Fruit fly (Drosophila melanogaster) whole organism, prepupa: Measurements from ENCODE around the gene RpL37-1.
A peak's percentile ranks its signal among the peaks of the same experiment; 100 is the strongest.

ENCODE experiments used
- Blimp-1 ChIP-seq: fragments of 200-800 bp; sonication (Bioruptor generic); optimal IDR thresholded peaks from 3 replicates; lab custom pipeline; 2017; ENCODE audit warnings: missing biosample characterization, missing genetic modification characterization, mild to moderate bottlenecking, moderate library complexity, missing genetic modification reagents
- CG11762 ChIP-seq: fragments of 200-800 bp; sonication (Bioruptor generic); optimal IDR thresholded peaks from 3 replicates; lab custom pipeline; 2016; ENCODE audit warnings: missing biosample characterization, missing genetic modification characterization; ENCODE audit not compliant: insufficient read depth
- CG11902 ChIP-seq: fragments of 200-800 bp; sonication (Bioruptor generic); optimal IDR thresholded peaks from 3 replicates; lab custom pipeline; 2016; ENCODE audit warnings: missing biosample characterization, missing genetic modification characterization
- CG15336 ChIP-seq: fragments of 200-800 bp; sonication (Bioruptor generic); IDR thresholded peaks from 2 replicates; pipeline ENCODE4 v1.3.6; 2022; ENCODE audit warnings: missing biosample characterization, missing genetic modification characterization
- CG32006 ChIP-seq: fragments of 200-800 bp; sonication (Bioruptor generic); optimal IDR thresholded peaks from 3 replicates; lab custom pipeline; 2017; ENCODE audit warnings: missing biosample characterization, mild to moderate bottlenecking, missing genetic modification characterization
- CG34406 ChIP-seq: fragments of 200-800 bp; sonication (Bioruptor generic); optimal IDR thresholded peaks from 3 replicates; lab custom pipeline; 2016; ENCODE audit warnings: missing biosample characterization, missing genetic modification characterization
- CG3919 ChIP-seq: fragments of 200-800 bp; sonication (Bioruptor generic); optimal IDR thresholded peaks from 3 replicates; lab custom pipeline; 2016; ENCODE audit warnings: missing biosample characterization, missing genetic modification characterization
- CG4318 ChIP-seq: fragments of 200-800 bp; sonication (Bioruptor generic); optimal IDR thresholded peaks from 3 replicates; lab custom pipeline; 2017; ENCODE audit warnings: missing biosample characterization, mild to moderate bottlenecking, missing genetic modification characterization
- CG6276 ChIP-seq: fragments of 200-800 bp; sonication (Bioruptor generic); optimal IDR thresholded peaks from 2 replicates; lab custom pipeline; 2017; ENCODE audit warnings: missing biosample characterization, mild to moderate bottlenecking, missing genetic modification characterization
- CG6792 ChIP-seq: fragments of 200-800 bp; sonication (Bioruptor generic); optimal IDR thresholded peaks from 3 replicates; lab custom pipeline; 2016; ENCODE audit warnings: missing biosample characterization, missing genetic modification characterization
- CG6808 ChIP-seq: fragments of 200-800 bp; sonication (Bioruptor generic); optimal IDR thresholded peaks from 3 replicates; lab custom pipeline; 2017; ENCODE audit warnings: missing biosample characterization, missing genetic modification characterization, mild to moderate bottlenecking, moderate library complexity, missing genetic modification reagents
- CG6854 ChIP-seq: fragments of 200-800 bp; sonication (Bioruptor generic); optimal IDR thresholded peaks from 2 replicates; lab custom pipeline; 2017; ENCODE audit warnings: missing biosample characterization, mild to moderate bottlenecking, missing genetic modification characterization
- CG7368 ChIP-seq: fragments of 200-800 bp; sonication (Bioruptor generic); optimal IDR thresholded peaks from 3 replicates; lab custom pipeline; 2016; ENCODE audit warnings: missing biosample characterization, missing genetic modification characterization
- CG8119 ChIP-seq: fragments of 200-800 bp; sonication (Bioruptor generic); IDR thresholded peaks from 3 replicates; pipeline ENCODE4 v1.3.6; 2022; ENCODE audit warnings: missing biosample characterization, missing genetic modification characterization
- Eip75B ChIP-seq: fragments of 200-800 bp; sonication (Bioruptor generic); optimal IDR thresholded peaks from 3 replicates; lab custom pipeline; 2016; ENCODE audit warnings: missing biosample characterization, missing genetic modification characterization
- Eip78C ChIP-seq: fragments of 200-800 bp; sonication (Bioruptor generic); peaks from one replicate; lab custom pipeline; 2016; ENCODE audit warnings: missing biosample characterization, missing genetic modification characterization
- Eip93F ChIP-seq: fragments of 200-800 bp; sonication (Bioruptor generic); optimal IDR thresholded peaks from 2 replicates; lab custom pipeline; 2016; ENCODE audit warnings: missing biosample characterization, mild to moderate bottlenecking, missing genetic modification characterization
- Ets21C ChIP-seq: fragments of 200-800 bp; sonication (Bioruptor generic); optimal IDR thresholded peaks from 3 replicates; lab custom pipeline; 2016; ENCODE audit warnings: missing biosample characterization, missing genetic modification characterization
- Ets96B ChIP-seq: fragments of 200-800 bp; optimal IDR thresholded peaks from 2 replicates; lab custom pipeline; 2019; ENCODE audit warnings: missing biosample characterization, mild to moderate bottlenecking, missing genetic modification characterization, moderate library complexity
- Hr38 ChIP-seq: sonication (Bioruptor generic); optimal IDR thresholded peaks from 2 replicates; lab custom pipeline; 2016; ENCODE audit warnings: missing biosample characterization, missing genetic modification characterization
- Hr39 ChIP-seq: fragments of 200-800 bp; sonication (Bioruptor generic); optimal IDR thresholded peaks from 2 replicates; lab custom pipeline; 2016; ENCODE audit warnings: missing biosample characterization, missing genetic modification characterization
- Hr4 ChIP-seq: fragments of 200-800 bp; sonication (Bioruptor generic); optimal IDR thresholded peaks from 3 replicates; lab custom pipeline; 2016; ENCODE audit warnings: missing biosample characterization, missing genetic modification characterization
- Lpt ChIP-seq: fragments of 200-800 bp; sonication (Bioruptor generic); optimal IDR thresholded peaks from 3 replicates; lab custom pipeline; 2016; ENCODE audit warnings: missing biosample characterization, missing genetic modification characterization
- OdsH ChIP-seq: fragments of 200-800 bp; sonication (Bioruptor generic); optimal IDR thresholded peaks from 3 replicates; lab custom pipeline; 2016; ENCODE audit warnings: missing biosample characterization, missing genetic modification characterization
- Sox102F ChIP-seq: fragments of 200-800 bp; sonication (Bioruptor generic); optimal IDR thresholded peaks from 2 replicates; lab custom pipeline; 2016; ENCODE audit warnings: missing biosample characterization, mild to moderate bottlenecking, missing genetic modification characterization
- Sox15 ChIP-seq: fragments of 200-800 bp; sonication (Bioruptor generic); optimal IDR thresholded peaks from 3 replicates; lab custom pipeline; 2016; ENCODE audit warnings: missing biosample characterization, missing genetic modification characterization
- achi ChIP-seq: fragments of 200-800 bp; sonication (Bioruptor generic); optimal IDR thresholded peaks from 3 replicates; lab custom pipeline; 2016; ENCODE audit warnings: missing biosample characterization, missing genetic modification characterization
- acj6 ChIP-seq: fragments of 200-800 bp; sonication (Bioruptor generic); optimal IDR thresholded peaks from 3 replicates; lab custom pipeline; 2016; ENCODE audit warnings: missing biosample characterization, missing genetic modification characterization
- cyc ChIP-seq: fragments of 200-800 bp; sonication (Bioruptor generic); optimal IDR thresholded peaks from 3 replicates; lab custom pipeline; 2016; ENCODE audit warnings: missing biosample characterization, missing genetic modification characterization
- dac ChIP-seq: fragments of 200-800 bp; sonication (Bioruptor generic); optimal IDR thresholded peaks from 2 replicates; lab custom pipeline; 2017; ENCODE audit warnings: missing biosample characterization, mild to moderate bottlenecking, missing genetic modification characterization
- eg ChIP-seq: fragments of 200-800 bp; sonication (Bioruptor generic); IDR thresholded peaks from 3 replicates; pipeline ENCODE4 v1.3.6; 2022; ENCODE audit warnings: missing biosample characterization, missing genetic modification characterization
- fd85E ChIP-seq: fragments of 200-800 bp; sonication (Bioruptor generic); optimal IDR thresholded peaks from 3 replicates; lab custom pipeline; 2016; ENCODE audit warnings: missing biosample characterization, missing genetic modification characterization
- fkh ChIP-seq: fragments of 200-800 bp; sonication (Bioruptor generic); optimal IDR thresholded peaks from 3 replicates; lab custom pipeline; 2017; ENCODE audit warnings: missing biosample characterization, mild to moderate bottlenecking, missing genetic modification characterization, moderate library complexity
- lz ChIP-seq: fragments of 200-800 bp; sonication (Bioruptor generic); optimal IDR thresholded peaks from 3 replicates; lab custom pipeline; 2016; ENCODE audit warnings: missing biosample characterization, missing genetic modification characterization
- pdm3 ChIP-seq: fragments of 200-800 bp; sonication (Bioruptor generic); optimal IDR thresholded peaks from 3 replicates; lab custom pipeline; 2016; ENCODE audit warnings: missing biosample characterization, missing genetic modification characterization
- svp ChIP-seq: fragments of 200-800 bp; sonication (Bioruptor generic); peaks from one replicate; lab custom pipeline; 2016; ENCODE audit warnings: missing biosample characterization, missing genetic modification characterization
- topi ChIP-seq: fragments of 200-800 bp; sonication (Bioruptor generic); optimal IDR thresholded peaks from 3 replicates; lab custom pipeline; 2016; ENCODE audit warnings: missing biosample characterization, missing genetic modification characterization
- vri ChIP-seq: fragments of 200-800 bp; sonication (Bioruptor generic); optimal IDR thresholded peaks from 3 replicates; lab custom pipeline; 2016; ENCODE audit warnings: missing biosample characterization, mild to moderate bottlenecking, missing genetic modification characterization

The RpL37-1 gene

DNA sequence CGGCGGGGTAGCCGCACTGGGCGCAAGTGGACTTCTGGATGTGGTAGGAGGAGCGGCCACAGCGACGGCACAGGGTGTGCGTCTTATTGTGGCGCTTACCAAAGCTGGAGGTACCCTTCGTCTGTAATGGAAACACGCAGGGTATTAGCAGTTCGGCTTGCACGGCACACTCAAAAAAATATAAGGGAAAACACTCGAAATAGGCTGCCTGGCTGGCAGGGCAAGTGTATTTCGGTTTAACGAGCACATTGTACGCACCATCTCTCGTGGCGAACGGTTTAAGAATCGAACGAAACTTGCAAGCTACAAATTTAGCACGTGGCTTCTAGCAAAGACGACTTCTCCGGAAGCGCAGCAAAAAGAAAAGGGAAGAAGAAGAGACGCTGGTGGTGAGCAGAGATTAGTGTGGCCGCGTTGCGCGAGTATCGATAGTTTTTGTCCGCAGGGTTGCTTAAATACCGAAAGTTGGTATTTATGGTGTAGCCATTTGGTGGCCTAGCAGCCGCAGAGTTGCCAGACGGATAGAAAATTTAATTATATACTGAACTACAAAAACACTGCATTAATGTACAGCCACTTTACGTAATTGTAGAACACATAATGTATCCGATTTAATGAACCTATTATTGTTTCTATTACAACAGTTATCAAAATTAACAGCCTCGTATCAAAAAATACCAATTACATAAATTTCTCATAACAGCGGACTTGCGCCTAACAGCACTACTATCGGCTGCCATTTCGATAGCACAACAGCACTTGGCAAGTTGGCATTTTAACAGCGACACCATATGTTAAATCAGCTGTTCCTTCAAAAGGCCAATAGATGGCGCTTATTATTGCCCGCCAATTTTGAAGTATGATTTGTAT lies at the start of gene RpL37-1 (continued):
- peak; percentile 32 for TF ChIP-seq CG32006 (GFP tag; lab: Kevin White, UChicago)
- no peak for TF ChIP-seq CG34406 (GFP tag; lab: Kevin White, UChicago)
- peak; percentile 77 for TF ChIP-seq CG6854
- no peak for TF ChIP-seq Blimp-1
- TF ChIP-seq Hr38 (GFP tag; lab: Kevin White, UChicago), result no peak
- TF ChIP-seq Eip93F, result no peak
- TF ChIP-seq lz (GFP tag; lab: Kevin White, UChicago), result peak; percentile 54
- no peak for TF ChIP-seq Ets21C (GFP tag; lab: Kevin White, UChicago)
- peak; percentile 57 for TF ChIP-seq Sox102F

DNA sequence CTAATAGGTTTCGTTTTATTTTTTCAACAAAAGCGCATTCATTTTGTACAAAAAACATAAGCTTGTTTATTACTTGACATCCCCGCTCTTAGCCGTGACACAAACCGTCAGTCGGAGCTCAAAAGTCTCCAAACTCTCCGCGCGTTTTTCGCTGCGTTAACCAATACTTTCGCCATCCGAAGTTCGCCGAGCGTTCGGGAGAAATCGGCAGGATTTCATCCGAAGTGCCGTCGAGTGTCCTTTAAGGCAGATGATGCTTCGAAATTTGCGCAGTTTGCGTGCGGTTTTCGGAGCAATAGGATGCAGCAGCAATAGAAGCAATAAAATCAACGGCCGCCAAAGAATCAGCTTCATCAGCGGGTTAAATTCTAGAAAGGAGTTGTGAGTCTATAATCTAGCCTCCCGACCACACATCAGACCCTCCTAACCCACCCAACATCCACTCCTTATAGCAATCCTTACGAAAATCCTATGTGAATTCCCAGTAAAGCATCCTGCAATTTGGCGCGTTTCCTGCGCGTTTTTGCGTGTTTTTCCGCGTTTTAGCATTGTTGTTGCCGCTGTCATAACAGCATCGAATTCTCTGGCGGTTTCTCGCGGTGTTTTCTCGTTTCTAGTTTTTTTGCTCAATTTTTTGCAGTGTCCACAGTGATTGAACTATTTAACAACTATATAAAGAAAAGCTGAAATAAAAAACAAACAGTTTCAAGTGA lies 36.2 kb upstream of the RpL37-1 start, which contains the start of gene CG43737:
Gene CG43737 (plus strand): TSS at position 271 of the 713 bp plus-strand sequence.
- TF ChIP-seq Eip78C (GFP tag; lab: Kevin White, UChicago), result peak; percentile 16
- TF ChIP-seq CG7368 (GFP tag; lab: Kevin White, UChicago), result no peak

DNA sequence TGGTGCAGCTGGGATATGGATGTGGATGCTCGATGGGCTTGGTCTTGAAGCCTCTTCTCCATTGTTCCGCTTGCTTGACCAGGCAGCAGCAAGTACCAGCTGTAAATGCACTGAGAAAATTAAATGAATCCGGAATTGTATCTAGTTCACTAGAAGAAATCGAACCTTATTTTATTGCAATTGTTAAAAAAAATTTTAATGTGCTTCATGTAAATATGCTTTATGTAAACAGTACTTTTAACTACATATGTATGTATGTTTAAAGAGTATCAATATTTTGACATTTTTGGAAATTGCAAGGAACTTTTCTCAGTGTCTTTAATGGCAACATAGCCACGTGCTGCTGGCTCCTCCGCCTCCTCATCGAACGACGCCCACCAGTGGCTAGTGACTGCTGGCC lies 25.7 kb upstream of the RpL37-1 start:
- TF ChIP-seq Ets21C (GFP tag; lab: Kevin White, UChicago) (no peak), CG32006 (GFP tag; lab: Kevin White, UChicago) (peak; percentile 59), CG15336 (GFP tag; lab: Robert Waterston, UW) (peak; percentile 68), acj6 (no peak), achi (GFP tag; lab: Kevin White, UChicago) (peak; percentile 6), Hr4 (GFP tag; lab: Kevin White, UChicago) (peak; percentile 24), CG8119 (GFP tag; lab: Robert Waterston, UW) (peak; percentile 54; the same call in 2 of the 3 replicates), eg (GFP tag; lab: Robert Waterston, UW) (peak; percentile 43; the same call in 1 of the 3 replicates), dac (GFP tag; lab: Kevin White, UChicago) (no peak), CG4318 (GFP tag; lab: Kevin White, UChicago) (peak; percentile 13), Eip78C (GFP tag; lab: Kevin White, UChicago) (peak; percentile 38), OdsH (GFP tag; lab: Kevin White, UChicago) (peak; percentile 15), CG6276 (peak; percentile 54)

DNA sequence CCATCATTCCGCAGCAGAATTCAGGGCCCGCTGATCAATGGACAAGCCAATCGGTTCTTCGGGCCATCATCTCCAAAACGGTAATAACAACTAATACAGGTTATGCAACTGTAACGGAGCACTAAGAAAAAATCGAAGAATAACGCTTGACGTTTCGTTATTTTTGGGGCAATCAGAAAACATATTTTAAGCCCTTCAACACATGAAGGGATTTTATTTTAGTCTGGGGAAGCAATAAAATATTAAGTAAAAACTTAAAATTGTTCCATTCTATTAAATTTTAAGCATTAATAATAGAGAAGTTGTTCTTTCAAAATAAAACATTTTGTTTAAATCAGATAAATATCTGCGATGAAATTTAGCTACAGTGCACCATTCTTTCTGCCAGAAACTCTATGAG lies 24.2 kb upstream of the RpL37-1 start:
- TF ChIP-seq Eip78C (GFP tag; lab: Kevin White, UChicago) (peak; percentile 42), CG32006 (GFP tag; lab: Kevin White, UChicago) (peak; percentile 28), Hr39 (GFP tag; lab: Kevin White, UChicago) (no peak)

DNA sequence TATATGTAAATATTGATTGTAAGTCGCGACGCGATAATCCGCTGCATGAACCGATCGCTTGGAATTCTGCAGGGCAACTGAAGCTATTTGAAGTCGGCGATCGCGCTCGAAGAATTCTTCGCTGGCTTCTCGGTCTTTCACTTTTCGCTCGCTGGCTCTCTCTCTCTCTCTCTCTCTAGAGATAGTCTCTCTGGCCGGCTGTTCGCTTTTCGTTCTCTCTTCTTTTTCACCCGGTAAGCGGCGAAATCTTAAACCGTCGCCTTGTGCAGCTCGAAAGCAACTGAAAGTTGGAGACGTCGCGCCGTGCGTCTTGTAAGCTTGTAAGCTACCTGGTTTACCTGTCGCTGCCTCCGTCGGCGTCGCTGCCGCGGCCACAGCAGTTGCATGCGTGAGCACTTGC lies 23.8 kb upstream of the RpL37-1 start, which contains the start of gene CG9095:
Gene CG9095 (minus strand): TSS at position 285 of the 400 bp plus-strand sequence.
- TF ChIP-seq CG32006 (GFP tag; lab: Kevin White, UChicago) (no peak), fd85E (GFP tag; lab: Kevin White, UChicago) (no peak), CG4318 (GFP tag; lab: Kevin White, UChicago) (no peak), cyc (GFP tag; lab: Kevin White, UChicago) (no peak), Blimp-1 (peak; percentile 22), lz (GFP tag; lab: Kevin White, UChicago) (no peak), fkh (GFP tag; lab: Kevin White, UChicago) (peak; percentile 42), CG11762 (GFP tag; lab: Kevin White, UChicago) (no peak), CG3919 (GFP tag; lab: Kevin White, UChicago) (peak; percentile 10), CG7368 (GFP tag; lab: Kevin White, UChicago) (no peak), Ets96B (tag; lab: Kevin White, UChicago) (no peak), CG6792 (GFP tag; lab: Kevin White, UChicago) (no peak), Sox15 (GFP tag; lab: Kevin White, UChicago) (no peak), eg (GFP tag; lab: Robert Waterston, UW) (no peak), CG6808 (GFP tag; lab: Kevin White, UChicago) (no peak), Ets21C (GFP tag; lab: Kevin White, UChicago) (no peak), CG15336 (GFP tag; lab: Robert Waterston, UW) (no peak), CG6854 (peak; percentile 22), svp (GFP tag; lab: Kevin White, UChicago) (no peak), Lpt (GFP tag; lab: Kevin White, UChicago) (no peak), CG11902 (no peak), topi (GFP tag; lab: Kevin White, UChicago) (no peak), vri (GFP tag; lab: Kevin White, UChicago) (no peak), Eip75B (GFP tag; lab: Kevin White, UChicago) (peak; percentile 17), Eip78C (GFP tag; lab: Kevin White, UChicago) (no peak), pdm3 (GFP tag; lab: Kevin White, UChicago) (no peak)
